Fruit fly (Drosophila melanogaster) whole organism, pupa: ENCODE measurements around the gene CG10472.

Source experiments
- CG12605 ChIP-seq: fragments of 200-800 bp; sonication (Bioruptor generic); IDR thresholded peaks from 2 replicates; pipeline ENCODE4 v1.3.6; 2022; ENCODE audit warnings: missing biosample characterization, missing genetic modification characterization
- CG14655 ChIP-seq: fragments of 200-800 bp; sonication (Bioruptor generic); optimal IDR thresholded peaks from 3 replicates; lab custom pipeline; 2017; ENCODE audit warnings: mild to moderate bottlenecking, missing biosample characterization, missing genetic modification reagents, missing genetic modification characterization
- CG15710 ChIP-seq: fragments of 200-800 bp; sonication (Bioruptor generic); optimal IDR thresholded peaks from 2 replicates; lab custom pipeline; 2018; ENCODE audit warnings: missing biosample characterization, mild to moderate bottlenecking, missing genetic modification characterization, moderate library complexity
- CG17806 ChIP-seq: fragments of 200-800 bp; sonication (Bioruptor generic); optimal IDR thresholded peaks from 2 replicates; lab custom pipeline; 2018; ENCODE audit warnings: missing biosample characterization, mild to moderate bottlenecking, missing genetic modification characterization, moderate library complexity
- CG34367 ChIP-seq: fragments of 200-800 bp; sonication (Bioruptor generic); optimal IDR thresholded peaks from 2 replicates; lab custom pipeline; 2018; ENCODE audit warnings: missing biosample characterization, mild to moderate bottlenecking, missing genetic modification characterization
- CG4496 ChIP-seq: fragments of 200-800 bp; sonication (Bioruptor generic); IDR thresholded peaks from 3 replicates; pipeline ENCODE4 v1.3.6; 2022; ENCODE audit warnings: missing biosample characterization, missing genetic modification characterization
- CG8159 ChIP-seq: fragments of 200-800 bp; sonication (Bioruptor generic); optimal IDR thresholded peaks from 3 replicates; lab custom pipeline; 2018; ENCODE audit warnings: missing biosample characterization, mild to moderate bottlenecking, missing genetic modification characterization, moderate library complexity
- CG8301 ChIP-seq: fragments of 200-800 bp; sonication (Bioruptor generic); optimal IDR thresholded peaks from 2 replicates; lab custom pipeline; 2018; ENCODE audit warnings: missing biosample characterization, mild to moderate bottlenecking, missing genetic modification characterization
- D1 ChIP-seq: fragments of 200-800 bp; sonication (Bioruptor generic); optimal IDR thresholded peaks from 2 replicates; lab custom pipeline; 2018; ENCODE audit warnings: missing biosample characterization, mild to moderate bottlenecking, missing genetic modification characterization, moderate library complexity
- Ets98B ChIP-seq: fragments of 200-800 bp; sonication (Bioruptor generic); IDR thresholded peaks from 2 replicates; pipeline ENCODE4 v1.3.6; 2022; ENCODE audit warnings: missing biosample characterization, missing genetic modification characterization
- Pif1A ChIP-seq: fragments of 200-800 bp; sonication (Bioruptor generic); optimal IDR thresholded peaks from 3 replicates; lab custom pipeline; 2016; ENCODE audit warnings: missing biosample characterization, missing genetic modification characterization
- Pif1B ChIP-seq: fragments of 200-800 bp; sonication (Bioruptor generic); optimal IDR thresholded peaks from 3 replicates; lab custom pipeline; 2016; ENCODE audit warnings: missing biosample characterization, missing genetic modification characterization
- Snoo ChIP-seq: fragments of 200-800 bp; sonication (Bioruptor generic); optimal IDR thresholded peaks from 3 replicates; lab custom pipeline; 2017; ENCODE audit warnings: missing biosample characterization, mild to moderate bottlenecking, missing genetic modification characterization, inconsistent platforms
- fd96Ca ChIP-seq: fragments of 200-800 bp; sonication (Bioruptor generic); IDR thresholded peaks from 3 replicates; pipeline ENCODE4 v1.3.6; 2022; ENCODE audit warnings: missing biosample characterization, missing genetic modification characterization
- rn ChIP-seq: fragments of 200-800 bp; sonication (Bioruptor generic); IDR thresholded peaks from 2 replicates; pipeline ENCODE4 v1.3.6; 2022; ENCODE audit warnings: missing biosample characterization, missing genetic modification characterization

The CG10472 gene

dm6 chr3L:6034511-6034910 lies 28.2 kb downstream of the CG10472 start, which contains the start of gene CG10477:
Gene CG10477, minus strand, starts transcription at chr3L:6034611.
- TF ChIP-seq CG12605 (GFP tag; lab: Robert Waterston, UW) (no peak), Snoo (no peak), Pif1B (GFP tag; lab: Kevin White, UChicago) (no peak), CG8301 (tag; lab: Kevin White, UChicago) (no peak), CG34367 (tag; lab: Kevin White, UChicago) (no peak), CG14655 (GFP tag; lab: Kevin White, UChicago) (no peak), CG4496 (GFP tag; lab: Robert Waterston, UW) (no peak), rn (GFP tag; lab: Robert Waterston, UW) (no peak), fd96Ca (GFP tag; lab: Robert Waterston, UW) (no peak), D1 (tag; lab: Kevin White, UChicago) (no peak)

dm6 chr3L:6033008-6033407 lies 29.7 kb downstream of the CG10472 start:
- no peak for TF ChIP-seq Snoo

dm6 chr3L:6022142-6022541 lies 40.6 kb downstream of the CG10472 start:
- TF ChIP-seq CG15710 (tag; lab: Kevin White, UChicago) (peak; percentile 18), CG17806 (tag; lab: Kevin White, UChicago) (no peak), CG8301 (tag; lab: Kevin White, UChicago) (no peak), CG8159 (tag; lab: Kevin White, UChicago) (peak; percentile 47), Pif1B (GFP tag; lab: Kevin White, UChicago) (no peak), CG12605 (GFP tag; lab: Robert Waterston, UW) (no peak), CG14655 (GFP tag; lab: Kevin White, UChicago) (peak; percentile 20), D1 (tag; lab: Kevin White, UChicago) (no peak)
- TF ChIP-seq, all 21 proteins: peak for 3

- no peak for TF ChIP-seq CG34367 (tag; lab: Kevin White, UChicago)
- TF ChIP-seq Ets98B (GFP tag; lab: Robert Waterston, UW), result no peak
- TF ChIP-seq Snoo, result no peak
- no peak for TF ChIP-seq Pif1A (GFP tag; lab: Kevin White, UChicago)
- TF ChIP-seq rn (GFP tag; lab: Robert Waterston, UW), result no peak
Measured at dm6 chr3L:6012950-6013349, 49.8 kb downstream of the CG10472 start.
